Worm (Caenorhabditis elegans) whole organism, L3 larva: ENCODE data around the gene T14B4.8.

Experiments
- R02D3.7 ChIP-seq: fragments of 150-350 bp; optimal IDR thresholded peaks from 2 replicates; lab custom pipeline; 2014; ENCODE audit warnings: missing biosample characterization, missing genetic modification characterization
- ZK546.5 ChIP-seq: sonication (generic microtip); optimal IDR thresholded peaks from 2 replicates; lab custom pipeline; 2017; ENCODE audit warnings: missing biosample characterization, missing genetic modification characterization
- aly-2 ChIP-seq: fragments of 150-350 bp; optimal IDR thresholded peaks from 2 replicates; lab custom pipeline; 2014; ENCODE audit warnings: missing biosample characterization, missing genetic modification characterization
- ama-1 ChIP-seq: fragments of 150-350 bp; optimal IDR thresholded peaks from 2 replicates; lab custom pipeline; 2018
- ceh-16 ChIP-seq: sonication (generic microtip); optimal IDR thresholded peaks from 2 replicates; lab custom pipeline; 2017; ENCODE audit warnings: missing biosample characterization, missing genetic modification characterization
- ceh-28 ChIP-seq: fragments of 150-350 bp; optimal IDR thresholded peaks from 2 replicates; lab custom pipeline; 2014; ENCODE audit warnings: missing biosample characterization, missing genetic modification reagents, missing genetic modification characterization
- ceh-82 ChIP-seq: fragments of 150-350 bp; optimal IDR thresholded peaks from 2 replicates; lab custom pipeline; 2014; ENCODE audit warnings: missing biosample characterization, missing genetic modification characterization
- ceh-9 ChIP-seq: sonication (generic microtip); optimal IDR thresholded peaks from 2 replicates; lab custom pipeline; 2018; ENCODE audit warnings: missing biosample characterization, missing genetic modification characterization
- daf-12 ChIP-seq: fragments of 150-350 bp; optimal IDR thresholded peaks from 2 replicates; lab custom pipeline; 2014; ENCODE audit warnings: missing biosample characterization, missing genetic modification reagents, missing genetic modification characterization
- egl-27 ChIP-seq: sonication (generic microtip); optimal IDR thresholded peaks from 4 replicates; lab custom pipeline; 2017; ENCODE audit warnings: missing biosample characterization, missing genetic modification reagents, missing genetic modification characterization
- egl-5 ChIP-seq: fragments of 150-350 bp; optimal IDR thresholded peaks from 2 replicates; lab custom pipeline; 2017; ENCODE audit warnings: missing biosample characterization, missing genetic modification reagents, missing genetic modification characterization, inconsistent platforms
- elt-1 ChIP-seq: fragments of 150-350 bp; optimal IDR thresholded peaks from 2 replicates; lab custom pipeline; 2014; ENCODE audit warnings: missing biosample characterization, missing genetic modification characterization
- elt-2 ChIP-seq: sonication (generic microtip); optimal IDR thresholded peaks from 2 replicates; lab custom pipeline; 2016; ENCODE audit warnings: missing genetic modification reagents, mild to moderate bottlenecking, missing genetic modification characterization, missing compliant biosample characterization
- elt-3 ChIP-seq, 3 experiments: fragments of 150-350 bp in 1 of 3; sonication (generic microtip) in 2 of 3; optimal IDR thresholded peaks; 2 replicates in 2 of 3; 4 replicates in 1 of 3; lab custom pipeline; 2014 to 2017; ENCODE audit warnings: missing biosample characterization in 3 of 3, missing genetic modification characterization in 3 of 3
- eor-1 ChIP-seq, 2 experiments: fragments of 150-350 bp; optimal IDR thresholded peaks; 2 replicates each; lab custom pipeline; 2014 to 2018; ENCODE audit warnings: missing biosample characterization in 2 of 2, missing genetic modification characterization in 2 of 2
- fkh-10 ChIP-seq: sonication (generic microtip); optimal IDR thresholded peaks from 2 replicates; lab custom pipeline; 2017; ENCODE audit warnings: missing biosample characterization, missing genetic modification reagents, missing genetic modification characterization
- fkh-2 ChIP-seq: fragments of 150-350 bp; optimal IDR thresholded peaks from 2 replicates; lab custom pipeline; 2014; ENCODE audit warnings: missing biosample characterization, missing genetic modification reagents, missing genetic modification characterization
- fos-1 ChIP-seq: fragments of 150-350 bp; optimal IDR thresholded peaks from 2 replicates; lab custom pipeline; 2014; ENCODE audit warnings: missing biosample characterization, missing genetic modification characterization
- hmg-11 ChIP-seq: sonication (generic microtip); optimal IDR thresholded peaks from 2 replicates; lab custom pipeline; 2016; ENCODE audit warnings: missing genetic modification characterization, missing compliant biosample characterization
- jun-1 ChIP-seq: fragments of 150-350 bp; optimal IDR thresholded peaks from 2 replicates; lab custom pipeline; 2014; ENCODE audit warnings: missing biosample characterization, missing genetic modification reagents, missing genetic modification characterization
- lin-15B ChIP-seq: fragments of 150-350 bp; optimal IDR thresholded peaks from 2 replicates; lab custom pipeline; 2014; ENCODE audit warnings: missing biosample characterization, missing genetic modification characterization
- lin-39 ChIP-seq: fragments of 150-350 bp; optimal IDR thresholded peaks from 2 replicates; lab custom pipeline; 2018; ENCODE audit warnings: missing biosample characterization, missing genetic modification reagents, missing genetic modification characterization
- lsy-12 ChIP-seq: sonication (generic microtip); optimal IDR thresholded peaks from 2 replicates; lab custom pipeline; 2016; ENCODE audit warnings: mild to moderate bottlenecking, missing genetic modification characterization, missing compliant biosample characterization
- mdl-1 ChIP-seq: fragments of 150-350 bp; optimal IDR thresholded peaks from 2 replicates; lab custom pipeline; 2014; ENCODE audit warnings: missing biosample characterization, missing genetic modification characterization
- mml-1 ChIP-seq: fragments of 150-350 bp; sonication (generic microtip); optimal IDR thresholded peaks from 3 replicates; lab custom pipeline; 2014; ENCODE audit warnings: missing biosample characterization, missing genetic modification characterization
- nfya-1 ChIP-seq: sonication (generic microtip); optimal IDR thresholded peaks from 2 replicates; lab custom pipeline; 2017; ENCODE audit warnings: missing genetic modification characterization, mild to moderate bottlenecking, missing compliant biosample characterization, antibody characterized with exemption, moderate library complexity; ENCODE audit not compliant: insufficient read depth
- nhr-12 ChIP-seq: fragments of 150-350 bp; optimal IDR thresholded peaks from 2 replicates; lab custom pipeline; 2014; ENCODE audit warnings: missing biosample characterization, missing genetic modification characterization
- nhr-23 ChIP-seq: fragments of 150-350 bp; optimal IDR thresholded peaks from 2 replicates; lab custom pipeline; 2014; ENCODE audit warnings: missing biosample characterization, missing genetic modification reagents, missing genetic modification characterization
- nhr-237 ChIP-seq: fragments of 150-350 bp; optimal IDR thresholded peaks from 2 replicates; lab custom pipeline; 2014; ENCODE audit warnings: missing biosample characterization, missing genetic modification characterization
- nhr-25 ChIP-seq: sonication (generic microtip); optimal IDR thresholded peaks from 2 replicates; lab custom pipeline; 2017; ENCODE audit warnings: missing biosample characterization, missing genetic modification characterization
- nhr-28 ChIP-seq: fragments of 150-350 bp; optimal IDR thresholded peaks from 2 replicates; lab custom pipeline; 2014; ENCODE audit warnings: missing biosample characterization, missing genetic modification characterization
- nhr-67 ChIP-seq: fragments of 150-350 bp; optimal IDR thresholded peaks from 2 replicates; lab custom pipeline; 2014; ENCODE audit warnings: missing biosample characterization, missing genetic modification characterization
- nhr-76 ChIP-seq: fragments of 150-350 bp; sonication (generic microtip); optimal IDR thresholded peaks from 5 replicates; lab custom pipeline; 2014; ENCODE audit warnings: missing biosample characterization, missing genetic modification characterization
- nhr-77 ChIP-seq: fragments of 150-350 bp; optimal IDR thresholded peaks from 2 replicates; lab custom pipeline; 2014; ENCODE audit warnings: missing biosample characterization, missing genetic modification characterization
- pha-4 ChIP-seq: fragments of 150-350 bp; optimal IDR thresholded peaks from 2 replicates; lab custom pipeline; 2014; ENCODE audit warnings: missing biosample characterization, missing genetic modification reagents, missing genetic modification characterization
- pqm-1 ChIP-seq: fragments of 150-350 bp; optimal IDR thresholded peaks from 2 replicates; lab custom pipeline; 2017; ENCODE audit warnings: missing biosample characterization, missing genetic modification characterization, inconsistent platforms
- sea-2 ChIP-seq: fragments of 150-350 bp; sonication (generic microtip); optimal IDR thresholded peaks from 4 replicates; lab custom pipeline; 2014; ENCODE audit warnings: missing biosample characterization, missing genetic modification reagents, missing genetic modification characterization
- skn-1 ChIP-seq: fragments of 150-350 bp; optimal IDR thresholded peaks from 2 replicates; lab custom pipeline; 2014; ENCODE audit warnings: missing biosample characterization, missing genetic modification characterization
- snpc-4 ChIP-seq: fragments of 150-350 bp; optimal IDR thresholded peaks from 2 replicates; lab custom pipeline; 2014; ENCODE audit warnings: missing biosample characterization, missing genetic modification characterization
- unc-39 ChIP-seq: sonication (generic microtip); optimal IDR thresholded peaks from 4 replicates; lab custom pipeline; 2017; ENCODE audit warnings: missing biosample characterization, missing genetic modification characterization
- zag-1 ChIP-seq: fragments of 150-350 bp; optimal IDR thresholded peaks from 2 replicates; lab custom pipeline; 2014; ENCODE audit warnings: missing biosample characterization, missing genetic modification characterization
- ztf-11 ChIP-seq: fragments of 150-350 bp; optimal IDR thresholded peaks from 2 replicates; lab custom pipeline; 2014; ENCODE audit warnings: missing biosample characterization, missing genetic modification characterization
- ztf-4 ChIP-seq: fragments of 150-350 bp; optimal IDR thresholded peaks from 2 replicates; lab custom pipeline; 2014; ENCODE audit warnings: missing biosample characterization, missing genetic modification characterization

The T14B4.8 gene

DNA sequence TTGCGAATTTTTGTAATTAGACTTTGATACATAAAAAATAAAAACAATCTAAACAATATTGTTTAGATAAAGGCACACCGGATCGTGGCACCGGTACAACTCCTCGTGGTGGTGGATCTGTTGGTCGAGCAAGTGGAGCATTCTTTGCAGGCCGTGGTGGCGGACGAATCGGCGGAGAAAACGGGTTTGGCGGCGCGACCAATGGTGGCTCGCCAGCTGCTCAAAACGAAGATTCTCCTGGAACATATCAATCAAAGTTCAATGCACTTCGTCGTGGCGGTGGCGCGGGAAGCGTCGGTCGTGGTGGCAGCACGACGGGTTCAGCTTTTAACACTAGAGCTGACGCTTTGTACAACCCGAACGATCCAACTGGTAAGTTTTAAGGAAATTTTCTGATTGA is 43.2 kb downstream of the T14B4.8 start:
- TF ChIP-seq pha-4, result no peak
- no peak for TF ChIP-seq nhr-77 (tag; lab: Kevin White, UChicago)
- no peak for TF ChIP-seq ztf-11

DNA sequence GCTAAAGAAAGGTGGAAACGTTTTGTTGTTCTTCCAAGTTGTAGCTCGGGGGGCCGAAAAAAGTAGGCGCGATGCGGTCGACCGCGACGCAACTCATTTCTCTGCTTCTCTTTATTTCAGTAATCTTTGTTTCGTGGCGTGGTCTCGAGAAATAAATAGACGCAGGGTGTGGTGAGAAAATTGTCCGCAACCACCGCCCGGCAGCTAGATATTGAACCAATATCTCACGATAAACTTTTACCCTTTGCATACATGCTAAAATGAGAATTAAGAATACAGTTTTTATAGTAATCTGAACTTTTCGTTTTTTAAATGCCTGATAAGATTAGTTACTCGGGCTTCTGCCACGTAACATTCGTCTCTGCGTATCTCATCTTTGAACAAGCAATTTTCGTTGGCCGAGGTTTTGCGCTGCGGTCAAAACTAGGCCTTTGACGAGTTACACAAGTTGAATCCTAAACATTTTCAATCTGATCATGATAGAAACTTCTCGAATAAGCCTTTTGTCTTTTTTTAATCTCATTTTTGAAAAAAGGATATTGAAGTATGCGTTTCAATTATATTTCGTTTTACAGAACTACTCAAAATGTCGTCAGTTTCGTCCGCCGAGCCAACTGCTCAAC is 45.4 kb downstream of the T14B4.8 start, which contains the start of gene gyf-1:
gyf-1 (plus strand) TSS at position 573 of the 623 bp plus-strand sequence.
- TF ChIP-seq unc-39 (tag; lab: Kevin White, UChicago) (no peak), elt-2 (tag; lab: Kevin White, UChicago) (peak; percentile 58), nhr-12 (tag; lab: Kevin White, UChicago) (no peak), mdl-1 (tag; lab: Kevin White, UChicago) (no peak), nfya-1 (tag; lab: Kevin White, UChicago) (peak; percentile 63), ZK546.5 (tag; lab: Kevin White, UChicago) (no peak), lin-39 (tag; lab: Kevin White, UChicago) (peak; percentile 66), elt-3 (tag; optimal IDR thresholded peaks at IDR 0.05; lab: Kevin White, UChicago) (no peak), daf-12 (tag; lab: Kevin White, UChicago) (no peak), ztf-4 (tag; lab: Kevin White, UChicago) (no peak), nhr-77 (tag; lab: Kevin White, UChicago) (no peak), ztf-11 (no peak), sea-2 (GFP tag; lab: Kevin White, UChicago) (no peak), ceh-16 (tag; lab: Kevin White, UChicago) (no peak), nhr-67 (tag; lab: Kevin White, UChicago) (no peak), pha-4 (peak; percentile 7), snpc-4 (tag; lab: Kevin White, UChicago) (peak; percentile 61), elt-1 (no peak), R02D3.7 (tag; lab: Kevin White, UChicago) (no peak), nhr-28 (tag; lab: Kevin White, UChicago) (no peak), ceh-9 (no peak), lin-15B (tag; lab: Kevin White, UChicago) (peak; percentile 73), jun-1 (tag; lab: Kevin White, UChicago) (no peak), nhr-23 (tag; lab: Kevin White, UChicago) (peak; percentile 0), hmg-11 (tag; lab: Kevin White, UChicago) (no peak), fkh-10 (GFP tag; lab: Kevin White, UChicago) (no peak), nhr-76 (tag; lab: Kevin White, UChicago) (no peak), lsy-12 (tag; lab: Kevin White, UChicago) (no peak), nhr-25 (tag; lab: Kevin White, UChicago) (no peak), egl-27 (tag; lab: Kevin White, UChicago) (no peak), fos-1 (no peak), eor-1 (tag; optimal IDR thresholded peaks at IDR 0.05; lab: Kevin White, UChicago) (no peak), aly-2 (tag; lab: Kevin White, UChicago) (no peak), zag-1 (no peak), ama-1 (no peak), pqm-1 (tag; lab: Kevin White, UChicago) (peak; percentile 20), ceh-28 (tag; lab: Kevin White, UChicago) (no peak), ceh-82 (tag; lab: Kevin White, UChicago) (no peak), skn-1 (tag; lab: Kevin White, UChicago) (no peak), egl-5 (tag; lab: Kevin White, UChicago) (peak; percentile 31), fkh-2 (tag; lab: Kevin White, UChicago) (no peak), nhr-237 (tag; lab: Kevin White, UChicago) (no peak), mml-1 (no peak)
